Worm (Caenorhabditis elegans) whole organism, early embryonic: ENCODE measurements around the gene C49C3.15.

ENCODE experiments used
- B0310.2 ChIP-seq: sonication (generic microtip); optimal IDR thresholded peaks from 2 replicates; lab custom pipeline; 2016; ENCODE audit warnings: mild to moderate bottlenecking, missing genetic modification characterization, missing compliant biosample characterization
- F13C5.2 ChIP-seq: sonication (generic microtip); optimal IDR thresholded peaks from 2 replicates; lab custom pipeline; 2017; ENCODE audit warnings: mild to moderate bottlenecking, missing genetic modification characterization, inconsistent platforms, missing compliant biosample characterization
- aly-1 ChIP-seq: sonication (generic microtip); optimal IDR thresholded peaks from 2 replicates; lab custom pipeline; 2016; ENCODE audit warnings: missing genetic modification characterization, missing compliant biosample characterization
- ama-1 ChIP-seq: fragments of 150-350 bp; optimal IDR thresholded peaks from 2 replicates; lab custom pipeline; 2014
- ceh-13 ChIP-seq: fragments of 200-800 bp; sonication (Bioruptor generic); optimal IDR thresholded peaks from 2 replicates; lab custom pipeline; 2018; ENCODE audit warnings: mild to moderate bottlenecking, missing genetic modification characterization, missing compliant biosample characterization
- ceh-36 ChIP-seq: sonication (generic microtip); optimal IDR thresholded peaks from 2 replicates; lab custom pipeline; 2016; ENCODE audit warnings: missing genetic modification characterization, inconsistent platforms, missing compliant biosample characterization
- ets-7 ChIP-seq: sonication (generic microtip); optimal IDR thresholded peaks from 2 replicates; lab custom pipeline; 2016; ENCODE audit warnings: missing genotype, missing genetic modification characterization, missing compliant biosample characterization
- flt-1 ChIP-seq: fragments of 200-800 bp; sonication (Bioruptor generic); IDR thresholded peaks from 2 replicates; pipeline ENCODE4 v1.3.6; 2022; ENCODE audit warnings: missing genetic modification characterization, missing compliant biosample characterization
- hmbx-1 ChIP-seq: sonication (generic microtip); optimal IDR thresholded peaks from 2 replicates; lab custom pipeline; 2016; ENCODE audit warnings: mild to moderate bottlenecking, missing genetic modification characterization, missing compliant biosample characterization
- hmg-4 ChIP-seq: fragments of 200-800 bp; sonication (Bioruptor generic); optimal IDR thresholded peaks from 2 replicates; lab custom pipeline; 2018; ENCODE audit warnings: mild to moderate bottlenecking, missing genetic modification characterization, missing compliant biosample characterization
- hnd-1 ChIP-seq: sonication (generic microtip); optimal IDR thresholded peaks from 2 replicates; lab custom pipeline; 2016; ENCODE audit warnings: missing genetic modification characterization, missing compliant biosample characterization
- pes-1 ChIP-seq: fragments of 200-800 bp; sonication (Bioruptor generic); IDR thresholded peaks from 2 replicates; pipeline ENCODE4 v1.3.6; 2022; ENCODE audit warnings: missing genetic modification reagents, missing genetic modification characterization, missing compliant biosample characterization
- scrt-1 ChIP-seq: fragments of 200-800 bp; sonication (Bioruptor generic); IDR thresholded peaks from 2 replicates; pipeline ENCODE4 v1.3.6; 2022; ENCODE audit warnings: missing genetic modification characterization, missing compliant biosample characterization
- sea-1 ChIP-seq: fragments of 200-800 bp; sonication (Bioruptor generic); conservative IDR thresholded peaks from 2 replicates; pipeline ENCODE4 v1.3.6; 2022; ENCODE audit warnings: missing genetic modification characterization, missing compliant biosample characterization
- tbx-11 ChIP-seq: fragments of 200-800 bp; sonication (Bioruptor generic); IDR thresholded peaks from 2 replicates; pipeline ENCODE4 v1.3.6; 2022; ENCODE audit warnings: missing genetic modification characterization, missing compliant biosample characterization
- tbx-37 ChIP-seq: fragments of 200-800 bp; sonication (Bioruptor generic); conservative IDR thresholded peaks from 2 replicates; pipeline ENCODE4 v1.3.6; 2022; ENCODE audit warnings: missing genetic modification reagents, missing genetic modification characterization, missing compliant biosample characterization
- tra-4 ChIP-seq: sonication (generic microtip); optimal IDR thresholded peaks from 2 replicates; lab custom pipeline; 2017; ENCODE audit warnings: missing genetic modification characterization, missing compliant biosample characterization

C49C3.15 gene

DNA sequence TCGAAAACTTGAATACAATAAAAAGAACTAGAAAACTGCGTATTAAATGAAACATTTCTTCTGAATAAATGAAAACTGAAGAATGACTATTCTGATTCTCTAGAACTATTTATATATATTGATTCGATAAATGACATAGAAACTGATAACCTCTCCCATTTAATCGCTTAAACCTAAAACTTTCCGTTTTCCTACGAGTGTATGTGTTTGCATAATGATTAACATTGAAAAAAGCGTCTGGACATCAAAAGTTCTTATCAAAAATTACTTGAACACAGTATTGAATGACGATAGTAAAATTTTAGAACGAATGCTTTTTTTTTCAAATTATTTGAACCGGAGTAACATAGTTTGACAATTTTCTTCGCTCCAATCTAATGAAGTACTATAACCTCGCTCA lies 8.1 kb downstream of the C49C3.15 start, which contains the start of gene C49C3.9:
TSS of gene C49C3.9 (minus strand) at position 136 of the 400 bp plus-strand sequence.
- no peak for TF ChIP-seq hmg-4 (GFP tag; lab: Kevin White, UChicago)
- TF ChIP-seq pes-1 (GFP tag; lab: Robert Waterston, UW): no peak
- TF ChIP-seq hnd-1 (tag; lab: Kevin White, UChicago): no peak
- TF ChIP-seq tra-4 (tag; lab: Kevin White, UChicago): no peak
- no peak for TF ChIP-seq tbx-11 (GFP tag; lab: Robert Waterston, UW)
- TF ChIP-seq sea-1 (GFP tag; lab: Robert Waterston, UW): no peak

DNA sequence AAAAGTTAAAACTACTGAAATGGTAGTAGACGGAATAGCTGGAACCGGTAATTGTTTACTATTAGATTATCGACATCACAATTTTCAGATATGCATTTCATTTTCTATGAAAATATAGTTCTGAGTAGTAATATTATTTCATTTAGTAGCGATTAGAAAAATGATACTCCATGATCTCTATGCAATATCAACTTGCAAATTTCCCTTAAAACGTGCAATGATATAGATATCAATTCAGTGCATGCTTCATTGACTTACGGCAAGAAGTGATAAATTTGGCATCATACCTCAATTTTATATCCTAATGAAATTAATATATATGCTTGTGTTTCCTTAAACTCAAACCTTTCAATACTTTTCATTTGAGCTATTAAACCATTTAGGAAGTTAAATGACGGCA lies 8.6 kb downstream of the C49C3.15 start, which contains the start of gene C49C3.21:
TSS of gene C49C3.21 (plus strand) at position 301 of the 400 bp plus-strand sequence.
- TF ChIP-seq flt-1 (no peak), ceh-36 (tag; lab: Kevin White, UChicago) (no peak), hnd-1 (tag; lab: Kevin White, UChicago) (no peak), hmg-4 (GFP tag; lab: Kevin White, UChicago) (no peak)

DNA sequence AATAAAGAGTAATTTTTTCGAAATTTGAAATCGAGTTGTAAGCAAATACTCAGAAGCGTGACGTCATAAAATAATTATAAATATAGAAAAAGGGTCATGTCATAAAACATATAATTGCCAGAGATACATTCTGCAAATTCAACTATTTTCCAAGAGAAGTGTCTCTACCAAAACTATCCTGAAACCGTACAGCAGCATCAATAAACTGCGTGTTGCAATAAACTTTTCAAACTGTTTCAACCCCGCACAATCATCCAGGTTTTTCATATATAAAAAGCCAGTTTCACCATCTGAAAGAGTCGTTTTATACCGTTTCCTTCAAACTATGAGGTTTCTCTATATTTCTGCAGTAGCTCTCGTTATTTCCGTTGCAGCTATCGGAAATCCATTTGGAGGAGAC lies 9.5 kb downstream of the C49C3.15 start, which contains the start of gene C49C3.11:
TSS of gene C49C3.11 (plus strand) at position 301 of the 400 bp plus-strand sequence.
- TF ChIP-seq ceh-36 (tag; lab: Kevin White, UChicago) (no peak), scrt-1 (no peak), hmg-4 (GFP tag; lab: Kevin White, UChicago) (no peak), flt-1 (no peak), tbx-37 (GFP tag; lab: Robert Waterston, UW) (no peak), pes-1 (GFP tag; lab: Robert Waterston, UW) (no peak), F13C5.2 (no peak), aly-1 (tag; lab: Kevin White, UChicago) (no peak), ama-1 (lab: Kevin White, UChicago) (no peak), hnd-1 (tag; lab: Kevin White, UChicago) (no peak), hmbx-1 (tag; lab: Kevin White, UChicago) (no peak), ets-7 (tag; lab: Kevin White, UChicago) (no peak), ceh-13 (GFP tag; lab: Kevin White, UChicago) (no peak)

DNA sequence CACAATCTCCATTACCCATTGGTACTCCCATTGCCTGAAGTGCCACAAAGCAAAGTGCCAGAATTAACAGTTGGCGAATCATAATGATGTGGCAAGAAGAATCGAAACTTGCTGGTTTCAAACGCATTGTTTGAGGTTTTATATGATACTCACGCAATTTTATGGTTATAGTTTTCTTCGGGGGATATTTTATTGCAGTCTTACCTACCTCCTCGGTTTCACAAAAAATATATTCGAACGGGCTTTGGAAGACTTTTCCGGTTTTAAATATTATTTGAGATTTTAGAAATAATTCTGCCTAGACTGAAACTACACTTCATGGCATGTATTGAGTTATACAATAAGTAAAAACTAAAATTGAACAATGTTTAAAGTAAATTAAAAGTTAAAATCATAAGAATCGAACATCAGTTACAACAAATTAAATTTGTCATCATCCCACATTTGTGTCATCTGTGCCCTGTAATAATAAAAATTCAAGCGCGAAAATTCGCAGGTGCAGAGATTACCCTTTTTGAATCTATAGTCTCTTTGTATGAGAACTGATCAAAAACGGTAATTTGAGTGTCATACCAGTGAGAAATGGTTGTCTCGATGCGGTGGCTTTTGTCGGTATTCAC lies 12.7 kb downstream of the C49C3.15 start, which contains the start of the genes clec-197 and clec-198:
TSS of gene clec-197 (minus strand) at position 101 of the 620 bp plus-strand sequence.
TSS of gene clec-198 (plus strand) at position 570 of the 620 bp plus-strand sequence.
- TF ChIP-seq tbx-37 (GFP tag; lab: Robert Waterston, UW) (no peak), tra-4 (tag; lab: Kevin White, UChicago) (no peak), flt-1 (no peak), hnd-1 (tag; lab: Kevin White, UChicago) (no peak), F13C5.2 (no peak), ets-7 (tag; lab: Kevin White, UChicago) (no peak), sea-1 (GFP tag; lab: Robert Waterston, UW) (no peak), aly-1 (tag; lab: Kevin White, UChicago) (no peak), pes-1 (GFP tag; lab: Robert Waterston, UW) (no peak), scrt-1 (no peak), ceh-36 (tag; lab: Kevin White, UChicago) (no peak), B0310.2 (tag; lab: Kevin White, UChicago) (no peak), hmbx-1 (tag; lab: Kevin White, UChicago) (no peak), tbx-11 (GFP tag; lab: Robert Waterston, UW) (no peak), hmg-4 (GFP tag; lab: Kevin White, UChicago) (no peak), ceh-13 (GFP tag; lab: Kevin White, UChicago) (no peak), ama-1 (lab: Kevin White, UChicago) (no peak)

DNA sequence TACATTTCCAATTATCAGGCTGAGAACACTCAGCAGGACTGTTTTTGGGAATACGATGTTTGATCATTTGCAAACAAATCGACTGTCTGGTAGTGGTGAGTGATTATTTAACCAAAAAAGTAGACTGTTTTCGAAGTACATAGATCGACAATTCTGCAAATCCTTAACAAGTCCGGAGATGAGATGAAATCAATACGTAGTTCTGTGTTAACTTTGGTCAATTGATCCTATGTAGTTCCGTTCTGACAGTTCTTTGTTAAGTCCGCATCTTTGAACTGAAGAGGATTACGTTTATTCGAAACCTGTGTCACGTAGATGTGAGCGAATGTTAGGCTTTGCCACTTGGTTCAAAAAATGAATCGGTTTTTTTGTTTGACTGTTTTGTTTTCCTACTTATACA lies 17.6 kb downstream of the C49C3.15 start, which contains the start of gene clec-199:
TSS of gene clec-199 (plus strand) at position 301 of the 400 bp plus-strand sequence.
- TF ChIP-seq F13C5.2: no peak
- TF ChIP-seq ama-1 (lab: Kevin White, UChicago): no peak
- no peak for TF ChIP-seq ceh-36 (tag; lab: Kevin White, UChicago)
- no peak for TF ChIP-seq hnd-1 (tag; lab: Kevin White, UChicago)
- TF ChIP-seq ceh-13 (GFP tag; lab: Kevin White, UChicago): no peak
- TF ChIP-seq aly-1 (tag; lab: Kevin White, UChicago): no peak
- no peak for TF ChIP-seq sea-1 (GFP tag; lab: Robert Waterston, UW)
- TF ChIP-seq hmg-4 (GFP tag; lab: Kevin White, UChicago): no peak
- no peak for TF ChIP-seq flt-1
- TF ChIP-seq hmbx-1 (tag; lab: Kevin White, UChicago): no peak
- TF ChIP-seq scrt-1: no peak
- TF ChIP-seq ets-7 (tag; lab: Kevin White, UChicago): no peak
- TF ChIP-seq tbx-11 (GFP tag; lab: Robert Waterston, UW): no peak

DNA sequence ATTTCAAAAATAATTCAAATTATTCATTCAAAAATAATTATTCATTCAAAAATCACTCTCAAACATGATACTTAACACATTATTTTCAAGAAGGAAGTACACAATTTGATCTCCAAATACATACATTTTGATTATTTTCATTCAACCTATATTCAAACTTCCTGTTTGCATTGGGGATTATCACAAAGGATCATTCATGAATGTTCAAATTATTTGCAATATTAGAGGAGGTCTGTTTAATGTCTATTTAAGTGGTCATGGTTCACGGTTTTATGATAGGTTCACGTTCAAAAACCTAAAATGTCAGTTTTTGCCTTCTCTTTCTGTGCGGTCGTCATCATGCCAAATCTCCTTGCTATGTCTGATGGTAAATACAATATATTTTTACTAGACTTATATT lies 27.1 kb downstream of the C49C3.15 start, which contains the start of gene clec-202:
TSS of gene clec-202 (plus strand) at position 301 of the 400 bp plus-strand sequence.
- TF ChIP-seq ets-7 (tag; lab: Kevin White, UChicago) (no peak), scrt-1 (no peak), ceh-13 (GFP tag; lab: Kevin White, UChicago) (no peak), B0310.2 (tag; lab: Kevin White, UChicago) (no peak), F13C5.2 (no peak), tbx-37 (GFP tag; lab: Robert Waterston, UW) (no peak), hmg-4 (GFP tag; lab: Kevin White, UChicago) (no peak), hmbx-1 (tag; lab: Kevin White, UChicago) (no peak), ama-1 (lab: Kevin White, UChicago) (no peak), tbx-11 (GFP tag; lab: Robert Waterston, UW) (no peak), tra-4 (tag; lab: Kevin White, UChicago) (no peak), sea-1 (GFP tag; lab: Robert Waterston, UW) (no peak), aly-1 (tag; lab: Kevin White, UChicago) (no peak), flt-1 (no peak), pes-1 (GFP tag; lab: Robert Waterston, UW) (no peak), hnd-1 (tag; lab: Kevin White, UChicago) (no peak), ceh-36 (tag; lab: Kevin White, UChicago) (no peak)
